Fruit fly (Drosophila melanogaster) whole organism, embryonic: ENCODE data around the gene BuGZ.

ENCODE experiments used
- CG10462 ChIP-seq: fragments of 200-800 bp; sonication (Bioruptor generic); optimal IDR thresholded peaks from 2 replicates; lab custom pipeline; 2016; ENCODE audit warnings: missing biosample characterization, missing genetic modification characterization
- CG10959 ChIP-seq: fragments of 200-800 bp; sonication (Bioruptor generic); IDR thresholded peaks from 2 replicates; pipeline ENCODE4 v1.3.6; 2022; ENCODE audit warnings: missing biosample characterization, missing genetic modification characterization
- CG10979 ChIP-seq: fragments of 200-800 bp; sonication (Bioruptor generic); optimal IDR thresholded peaks from 2 replicates; lab custom pipeline; 2018; ENCODE audit warnings: missing biosample characterization, mild to moderate bottlenecking, missing genetic modification characterization, moderate library complexity
- CG11504 ChIP-seq: fragments of 200-800 bp; sonication (Bioruptor generic); optimal IDR thresholded peaks from 3 replicates; lab custom pipeline; 2019; ENCODE audit warnings: missing biosample characterization, mild to moderate bottlenecking, missing genetic modification characterization, moderate library complexity
- CG12071 ChIP-seq: fragments of 200-800 bp; sonication (Bioruptor generic); optimal IDR thresholded peaks from 3 replicates; lab custom pipeline; 2018; ENCODE audit warnings: missing biosample characterization, mild to moderate bottlenecking, missing genetic modification characterization
- CG12104 ChIP-seq: fragments of 200-800 bp; sonication (Bioruptor generic); optimal IDR thresholded peaks from 3 replicates; lab custom pipeline; 2016; ENCODE audit warnings: missing biosample characterization, missing genetic modification characterization
- CG12942 ChIP-seq: fragments of 200-800 bp; sonication (Bioruptor generic); optimal IDR thresholded peaks from 3 replicates; lab custom pipeline; 2016; ENCODE audit warnings: missing biosample characterization, missing genetic modification characterization
- CG13296 ChIP-seq: fragments of 200-800 bp; sonication (Bioruptor generic); optimal IDR thresholded peaks from 3 replicates; lab custom pipeline; 2018; ENCODE audit warnings: missing biosample characterization, mild to moderate bottlenecking, missing genetic modification characterization
- CG15479 ChIP-seq: fragments of 200-800 bp; sonication (Bioruptor generic); optimal IDR thresholded peaks from 3 replicates; lab custom pipeline; 2019; ENCODE audit warnings: missing biosample characterization, mild to moderate bottlenecking, missing genetic modification characterization, moderate library complexity
- CG1603 ChIP-seq: fragments of 200-800 bp; sonication (Bioruptor generic); optimal IDR thresholded peaks from 2 replicates; lab custom pipeline; 2019; ENCODE audit warnings: missing biosample characterization, mild to moderate bottlenecking, missing genetic modification characterization, moderate library complexity
- CG17612 ChIP-seq: fragments of 200-800 bp; sonication (Bioruptor generic); IDR thresholded peaks from 2 replicates; pipeline ENCODE4 v1.3.6; 2022; ENCODE audit warnings: missing biosample characterization, missing genetic modification characterization
- CG18764 ChIP-seq: fragments of 200-800 bp; sonication (Bioruptor generic); optimal IDR thresholded peaks from 3 replicates; lab custom pipeline; 2016; ENCODE audit warnings: missing biosample characterization, missing genetic modification characterization
- CG34376 ChIP-seq: fragments of 200-800 bp; sonication (Bioruptor generic); optimal IDR thresholded peaks from 2 replicates; lab custom pipeline; 2018; ENCODE audit warnings: missing biosample characterization, mild to moderate bottlenecking, missing genetic modification characterization
- CG34422 ChIP-seq: fragments of 200-800 bp; sonication (Bioruptor generic); IDR thresholded peaks from 3 replicates; pipeline ENCODE4 v1.3.6; 2022; ENCODE audit warnings: missing biosample characterization, missing genetic modification characterization
- CG4282 ChIP-seq: fragments of 200-800 bp; sonication (Bioruptor generic); optimal IDR thresholded peaks from 2 replicates; lab custom pipeline; 2016; ENCODE audit warnings: missing biosample characterization, missing genetic modification characterization
- CG6254 ChIP-seq: fragments of 200-800 bp; sonication (Bioruptor generic); optimal IDR thresholded peaks from 3 replicates; lab custom pipeline; 2017; ENCODE audit warnings: mild to moderate bottlenecking, missing biosample characterization, missing genetic modification reagents, missing genetic modification characterization
- CG8388 ChIP-seq: fragments of 200-800 bp; sonication (Bioruptor generic); optimal IDR thresholded peaks from 2 replicates; lab custom pipeline; 2019; ENCODE audit warnings: missing biosample characterization, mild to moderate bottlenecking, missing genetic modification characterization, moderate library complexity
- CG9437 ChIP-seq: fragments of 200-800 bp; sonication (Bioruptor generic); optimal IDR thresholded peaks from 2 replicates; lab custom pipeline; 2018; ENCODE audit warnings: missing biosample characterization, mild to moderate bottlenecking, missing genetic modification characterization
- CTCF ChIP-seq: fragments of 200-800 bp; sonication (Bioruptor generic); optimal IDR thresholded peaks from 2 replicates; lab custom pipeline; 2017; ENCODE audit warnings: missing biosample characterization, mild to moderate bottlenecking, missing genetic modification characterization, moderate library complexity
- CrebB ChIP-seq: fragments of 200-800 bp; sonication (Bioruptor generic); optimal IDR thresholded peaks from 3 replicates; lab custom pipeline; 2018; ENCODE audit warnings: missing biosample characterization, mild to moderate bottlenecking, missing genetic modification characterization
- HLH3B ChIP-seq: fragments of 200-800 bp; sonication (Bioruptor generic); IDR thresholded peaks from 2 replicates; pipeline ENCODE4 v1.3.6; 2022; ENCODE audit warnings: missing biosample characterization, missing genetic modification characterization
- Kr ChIP-seq: fragments of 200-800 bp; sonication (Bioruptor generic); optimal IDR thresholded peaks from 2 replicates; lab custom pipeline; 2017; ENCODE audit warnings: missing biosample characterization, mild to moderate bottlenecking, missing genetic modification characterization
- Lpt ChIP-seq: fragments of >200 bp; optimal IDR thresholded peaks from 2 replicates; lab custom pipeline; 2018; ENCODE audit warnings: missing biosample characterization, missing genetic modification characterization
- MTF-1 ChIP-seq: fragments of 200-800 bp; sonication (Bioruptor generic); optimal IDR thresholded peaks from 2 replicates; lab custom pipeline; 2018; ENCODE audit warnings: missing biosample characterization, mild to moderate bottlenecking, missing genetic modification characterization, borderline replicate concordance
- Max ChIP-seq: fragments of 200-800 bp; sonication (Bioruptor generic); optimal IDR thresholded peaks from 2 replicates; lab custom pipeline; 2016; ENCODE audit warnings: missing biosample characterization, mild to moderate bottlenecking, missing genetic modification characterization
- Med ChIP-seq: fragments of 200-800 bp; sonication (Bioruptor generic); peaks from one replicate; lab custom pipeline; 2016; ENCODE audit warnings: missing biosample characterization, missing genetic modification characterization, mild to moderate bottlenecking, inconsistent platforms, moderate library complexity
- Opbp ChIP-seq: fragments of 200-800 bp; sonication (Bioruptor generic); IDR thresholded peaks from 3 replicates; pipeline ENCODE4 v1.3.6; 2022; ENCODE audit warnings: missing biosample characterization, missing genetic modification characterization; ENCODE audit not compliant: partially characterized antibody
- Optix ChIP-seq: fragments of 200-800 bp; sonication (Bioruptor generic); IDR thresholded peaks from 3 replicates; pipeline ENCODE4 v1.3.6; 2022; ENCODE audit warnings: missing biosample characterization, missing genetic modification characterization
- PHDP ChIP-seq: fragments of 200-800 bp; sonication (Bioruptor generic); optimal IDR thresholded peaks from 3 replicates; lab custom pipeline; 2018; ENCODE audit warnings: missing biosample characterization, mild to moderate bottlenecking, missing genetic modification characterization, moderate library complexity
- Rx ChIP-seq: fragments of 200-800 bp; sonication (Bioruptor generic); IDR thresholded peaks from 2 replicates; pipeline ENCODE4 v1.3.6; 2022; ENCODE audit warnings: missing biosample characterization, missing genetic modification characterization
- ac ChIP-seq: fragments of 200-800 bp; sonication (Bioruptor generic); optimal IDR thresholded peaks from 3 replicates; lab custom pipeline; 2017; ENCODE audit warnings: missing biosample characterization, mild to moderate bottlenecking, missing genetic modification characterization
- aop ChIP-seq: fragments of 200-800 bp; sonication (Bioruptor generic); IDR thresholded peaks from 2 replicates; pipeline ENCODE4 v1.3.6; 2022; ENCODE audit warnings: missing biosample characterization, missing genetic modification characterization
- bowl ChIP-seq: fragments of 200-800 bp; sonication (Bioruptor generic); IDR thresholded peaks from 2 replicates; pipeline ENCODE4 v1.3.6; 2022; ENCODE audit warnings: missing biosample characterization, missing genetic modification characterization
- btn ChIP-seq: fragments of 200-800 bp; sonication (Bioruptor generic); optimal IDR thresholded peaks from 2 replicates; lab custom pipeline; 2016; ENCODE audit warnings: missing biosample characterization, missing genetic modification characterization
- cg ChIP-seq: fragments of 200-800 bp; sonication (Bioruptor generic); optimal IDR thresholded peaks from 3 replicates; lab custom pipeline; 2019; ENCODE audit warnings: missing biosample characterization, mild to moderate bottlenecking, missing genetic modification characterization, moderate library complexity
- ftz-f1 ChIP-seq: fragments of 200-800 bp; sonication (Bioruptor generic); optimal IDR thresholded peaks from 2 replicates; lab custom pipeline; 2016; ENCODE audit warnings: missing biosample characterization, missing genetic modification characterization
- fu2 ChIP-seq: fragments of 200-800 bp; sonication (Bioruptor generic); optimal IDR thresholded peaks from 2 replicates; lab custom pipeline; 2016; ENCODE audit warnings: missing biosample characterization, missing genetic modification characterization
- gcm ChIP-seq: fragments of 200-800 bp; sonication (Bioruptor generic); optimal IDR thresholded peaks from 2 replicates; lab custom pipeline; 2019; ENCODE audit warnings: missing biosample characterization, mild to moderate bottlenecking, missing genetic modification characterization, moderate library complexity
- gcm2 ChIP-seq: fragments of 200-800 bp; sonication (Bioruptor generic); optimal IDR thresholded peaks from 2 replicates; lab custom pipeline; 2016; ENCODE audit warnings: missing biosample characterization, missing genetic modification characterization
- ind ChIP-seq: fragments of 200-800 bp; sonication (Bioruptor generic); optimal IDR thresholded peaks from 3 replicates; lab custom pipeline; 2016; ENCODE audit warnings: missing biosample characterization, missing genetic modification characterization
- kay ChIP-seq: fragments of 200-800 bp; sonication (Bioruptor generic); optimal IDR thresholded peaks from 2 replicates; lab custom pipeline; 2016; ENCODE audit warnings: missing biosample characterization, missing genetic modification characterization
- ken ChIP-seq: fragments of 200-800 bp; sonication (Bioruptor generic); IDR thresholded peaks from 3 replicates; pipeline ENCODE4 v1.3.6; 2022; ENCODE audit warnings: missing biosample characterization, missing genetic modification characterization
- pan ChIP-seq, 4 experiments: fragments of >200 bp in 3 of 4; fragments of 200-800 bp in 1 of 4; sonication (Bioruptor generic) in 1 of 4; optimal IDR thresholded peaks in 3 of 4; IDR thresholded peaks in 1 of 4; 2 replicates each; pipeline versions ENCODE4 v1.3.6 to Lab custom; 2017 to 2022; ENCODE audit warnings: missing biosample characterization in 2 of 4, missing genetic modification characterization in 2 of 4, mixed read lengths in 1 of 4
- repo ChIP-seq: fragments of 200-800 bp; sonication (Bioruptor generic); optimal IDR thresholded peaks from 2 replicates; lab custom pipeline; 2016; ENCODE audit warnings: missing biosample characterization, missing genetic modification characterization
- sd ChIP-seq: fragments of 200-800 bp; sonication (Bioruptor generic); optimal IDR thresholded peaks from 3 replicates; lab custom pipeline; 2018; ENCODE audit warnings: missing biosample characterization, mild to moderate bottlenecking, missing genetic modification characterization, moderate library complexity
- slou ChIP-seq: fragments of 200-800 bp; sonication (Bioruptor generic); optimal IDR thresholded peaks from 3 replicates; lab custom pipeline; 2016; ENCODE audit warnings: missing biosample characterization, missing genetic modification characterization
- usp ChIP-seq: fragments of >200 bp; optimal IDR thresholded peaks from 2 replicates; lab custom pipeline; 2017; ENCODE audit warnings: missing biosample characterization, missing genetic modification characterization
- wek ChIP-seq: fragments of 200-800 bp; sonication (Bioruptor generic); optimal IDR thresholded peaks from 3 replicates; lab custom pipeline; 2018; ENCODE audit warnings: missing biosample characterization, mild to moderate bottlenecking, missing genetic modification characterization, moderate library complexity
- zfh1 ChIP-seq: fragments of 200-800 bp; sonication (Bioruptor generic); IDR thresholded peaks from 3 replicates; pipeline ENCODE4 v1.3.6; 2022; ENCODE audit warnings: missing biosample characterization, missing genetic modification characterization

Gene BuGZ

dm6 chr2L:16715841-16716701 is 27.1 kb upstream of the BuGZ start, which contains the start of the genes Cyt-c-d and CG31808 (continued):
- TF ChIP-seq CG18764 (GFP tag; lab: Kevin White, UChicago) (peak; percentile 94), ind (GFP tag; lab: Kevin White, UChicago) (peak; percentile 95), fu2 (GFP tag; lab: Kevin White, UChicago) (peak; percentile 83), bowl (peak; percentile 96), wek (GFP tag; lab: Kevin White, UChicago) (peak; percentile 84), slou (GFP tag; lab: Kevin White, UChicago) (peak; percentile 91), Optix (peak; percentile 98), sd (peak; percentile 83), gcm (GFP tag; lab: Kevin White, UChicago) (peak; percentile 98), Opbp (GFP tag; lab: Robert Waterston, UW) (no peak), HLH3B (GFP tag; lab: Robert Waterston, UW) (peak; percentile 98), CG9437 (GFP tag; lab: Kevin White, UChicago) (peak; percentile 85), CG34376 (GFP tag; lab: Kevin White, UChicago) (peak; percentile 91), MTF-1 (GFP tag; lab: Kevin White, UChicago) (peak; percentile 86), ken (GFP tag; lab: Robert Waterston, UW) (peak; percentile 98), aop (GFP tag; lab: Robert Waterston, UW) (peak; percentile 90), CG10959 (GFP tag; lab: Robert Waterston, UW) (peak; percentile 92), CG10462 (peak; percentile 92), CTCF (GFP tag; lab: Kevin White, UChicago) (peak; percentile 71), CG6254 (GFP tag; lab: Kevin White, UChicago) (peak; percentile 96), CG1603 (tag; lab: Kevin White, UChicago) (peak; percentile 97), gcm2 (peak; percentile 93), CG15479 (no peak), CG12942 (GFP tag; lab: Kevin White, UChicago) (peak; percentile 95), Med (GFP tag; lab: Kevin White, UChicago) (peak; percentile 99), Max (GFP tag; lab: Kevin White, UChicago) (peak; percentile 95), Kr (GFP tag; lab: Kevin White, UChicago) (peak; percentile 71), CG8388 (GFP tag; lab: Kevin White, UChicago) (peak; percentile 97), usp (GFP tag; lab: Kevin White, UChicago) (no peak), CG13296 (GFP tag; lab: Kevin White, UChicago) (peak; percentile 95), CG10979 (peak; percentile 98), CG17612 (GFP tag; lab: Robert Waterston, UW) (peak; percentile 85), ftz-f1 (GFP tag; lab: Kevin White, UChicago) (peak; percentile 49), Rx (GFP tag; lab: Robert Waterston, UW) (peak; percentile 94), btn (GFP tag; lab: Kevin White, UChicago) (peak; percentile 82), cg (peak; percentile 28), ac (peak; percentile 79), CG4282 (GFP tag; lab: Kevin White, UChicago) (peak; percentile 67), pan (optimal IDR thresholded peaks at IDR 0.05; lab: Kevin White, UChicago) (no peak), pan (GFP tag; optimal IDR thresholded peaks at IDR 0.05 in 1 of 2, IDR thresholded peaks at IDR 0.05 in 1 of 2) (peak in 1 of 2 experiments; percentile 97), CrebB (tag; lab: Kevin White, UChicago) (peak; percentile 95), Lpt (GFP tag; lab: Kevin White, UChicago) (no peak), PHDP (peak; percentile 98), repo (GFP tag; lab: Kevin White, UChicago) (peak; percentile 88), CG11504 (tag; lab: Kevin White, UChicago) (peak; percentile 97), zfh1 (peak; percentile 97), CG12104 (GFP tag; lab: Kevin White, UChicago) (peak; percentile 95), CG12071 (GFP tag; lab: Kevin White, UChicago) (peak; percentile 94), CG34422 (GFP tag; lab: Robert Waterston, UW) (peak; percentile 96), kay (peak; percentile 89)
